Fruit fly (Drosophila melanogaster): ENCODE results near the gene CG4678.

Gene CG4678

DNA sequence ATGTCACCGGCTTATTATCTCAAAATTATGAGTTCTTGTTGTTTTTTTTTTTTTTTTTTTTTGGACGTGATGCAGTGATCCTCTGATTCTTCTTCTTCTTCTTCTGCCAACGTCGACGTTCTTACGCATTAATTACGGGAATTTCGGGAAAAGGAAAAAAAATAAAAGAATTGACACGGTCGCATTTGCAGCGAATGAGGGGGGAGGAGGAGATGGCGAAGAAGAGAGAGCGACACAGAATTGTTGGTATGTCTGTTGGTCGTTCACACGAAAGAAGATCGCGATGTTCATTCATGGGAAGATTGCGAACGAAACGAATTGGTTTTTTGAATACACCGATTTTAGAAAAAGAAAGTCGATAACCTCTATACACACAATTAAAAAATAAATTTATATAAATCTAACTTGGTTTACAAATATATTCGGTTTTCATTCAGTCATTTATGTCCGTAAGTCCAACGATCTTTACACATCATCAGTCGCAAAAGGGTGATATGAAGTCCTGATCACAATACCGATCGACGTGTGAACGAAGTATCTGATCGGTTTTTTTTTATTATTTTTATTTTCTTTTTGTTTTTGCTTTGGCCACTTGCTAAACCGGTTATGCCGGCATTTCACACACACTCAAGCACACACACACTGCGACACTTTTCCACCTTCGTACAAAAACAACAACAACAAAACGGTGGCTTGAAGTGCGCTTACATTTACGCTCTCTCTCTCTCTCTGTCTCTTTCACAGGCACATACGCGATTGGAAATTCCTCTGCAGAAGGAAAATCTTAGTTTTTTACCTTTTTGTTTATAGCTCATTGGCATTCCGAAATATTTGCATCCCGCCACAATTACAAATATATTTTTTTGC is 55.0 kb downstream of the CG4678 start (continued):
- TF ChIP-seq CG12155 (GFP tag; optimal IDR thresholded peaks at IDR 0.05) (peak; percentile 22), Nf-YB (GFP tag; optimal IDR thresholded peaks at IDR 0.05) (peak; percentile 58), tap (tag; optimal IDR thresholded peaks at IDR 0.05) (peak; percentile 75), Optix (GFP tag; IDR thresholded peaks at IDR 0.05) (no peak), crol (GFP tag; IDR thresholded peaks at IDR 0.05) (peak; percentile 65), CG1603 (tag; optimal IDR thresholded peaks at IDR 0.05) (peak; percentile 29), CG8478 (optimal IDR thresholded peaks at IDR 0.05) (no peak), CG17802 (tag; optimal IDR thresholded peaks at IDR 0.05) (no peak), ATbp (GFP tag; optimal IDR thresholded peaks at IDR 0.05) (peak; percentile 73), Bteb2 (GFP tag; optimal IDR thresholded peaks at IDR 0.05) (peak; percentile 13), Lpt (GFP tag; optimal IDR thresholded peaks at IDR 0.05) (no peak), CG10979 (tag; optimal IDR thresholded peaks at IDR 0.05) (peak; percentile 86), CG13775 (GFP tag; optimal IDR thresholded peaks at IDR 0.05) (peak; percentile 70), CG1529 (GFP tag; optimal IDR thresholded peaks at IDR 0.05) (peak; percentile 50), tna (GFP tag; IDR thresholded peaks at IDR 0.05; ENCODE audit: partially characterized antibody) (no peak), CG2678 (tag; optimal IDR thresholded peaks at IDR 0.05) (peak; percentile 87), mirr (GFP tag; optimal IDR thresholded peaks at IDR 0.05) (no peak), CG2875 (GFP tag; optimal IDR thresholded peaks at IDR 0.05) (peak; percentile 44), Aef1 (GFP tag; IDR thresholded peaks at IDR 0.05) (no peak), CG4404 (GFP tag; IDR thresholded peaks at IDR 0.05) (no peak; the same call in 1 of the 2 replicates), onecut (GFP tag; IDR thresholded peaks at IDR 0.05) (peak; percentile 55), bcd (GFP tag; optimal IDR thresholded peaks at IDR 0.05) (peak; percentile 54), CG10267 (tag; optimal IDR thresholded peaks at IDR 0.05) (peak; percentile 78), CG17186 (GFP tag; optimal IDR thresholded peaks at IDR 0.05) (no peak), tio (GFP tag; optimal IDR thresholded peaks at IDR 0.05) (peak; percentile 49), row (GFP tag; IDR thresholded peaks at IDR 0.05) (peak; percentile 79), Sox100B (GFP tag; optimal IDR thresholded peaks at IDR 0.05) (peak; percentile 81), hkb (optimal IDR thresholded peaks at IDR 0.05) (no peak), hkb (GFP tag; IDR thresholded peaks at IDR 0.05) (peak; percentile 75), seq (GFP tag; IDR thresholded peaks at IDR 0.05) (peak; percentile 68), ranshi (GFP tag; IDR thresholded peaks at IDR 0.05) (peak; percentile 46; the same call in 1 of the 2 replicates), C15 (GFP tag; IDR thresholded peaks at IDR 0.05) (no peak), bsh (GFP tag; optimal IDR thresholded peaks at IDR 0.05) (peak; percentile 77 to 97), gem (tag; optimal IDR thresholded peaks at IDR 0.05) (peak; percentile 89), lab (GFP tag; optimal IDR thresholded peaks at IDR 0.05) (peak; percentile 73), CG12299 (tag; optimal IDR thresholded peaks at IDR 0.05) (peak; percentile 67), cg (GFP tag; optimal IDR thresholded peaks at IDR 0.05) (peak; percentile 80), Taf1 (GFP tag; IDR thresholded peaks at IDR 0.05) (no peak), CG7745 (tag; optimal IDR thresholded peaks at IDR 0.05) (no peak), ken (GFP tag; IDR thresholded peaks at IDR 0.05) (peak; percentile 35; the same call in 1 of the 3 replicates), Camta (GFP tag; optimal IDR thresholded peaks at IDR 0.05) (peak; percentile 22), Stat92E (GFP tag; optimal IDR thresholded peaks at IDR 0.05) (no peak), CTCF (GFP tag; optimal IDR thresholded peaks at IDR 0.05) (no peak), Tbp (GFP tag; optimal IDR thresholded peaks at IDR 0.05) (no peak), CG13624 (GFP tag; optimal IDR thresholded peaks at IDR 0.05) (no peak), Gug (GFP tag; IDR thresholded peaks at IDR 0.05) (no peak), Ets97D (GFP tag; optimal IDR thresholded peaks at IDR 0.05) (no peak), Sry-δ (GFP tag; optimal IDR thresholded peaks at IDR 0.05) (no peak), ssp (GFP tag; IDR thresholded peaks at IDR 0.05) (no peak), gfzf (GFP tag; optimal IDR thresholded peaks at IDR 0.05) (no peak)
